Worm (Caenorhabditis elegans) whole organism, L4 larva: Measurements from ENCODE around the gene F13A7.1.

Experiments
- D1046.2 ChIP-seq: fragments of 200-800 bp; sonication (Bioruptor generic); IDR thresholded peaks from 2 replicates; pipeline ENCODE4 v1.3.6; 2022; ENCODE audit warnings: missing genetic modification characterization, missing compliant biosample characterization
- F10B5.3 ChIP-seq: sonication (generic microtip); optimal IDR thresholded peaks from 2 replicates; lab custom pipeline; 2016; ENCODE audit warnings: mild to moderate bottlenecking, missing genetic modification characterization, missing compliant biosample characterization
- R02D3.7 ChIP-seq: fragments of 150-350 bp; sonication (generic microtip); optimal IDR thresholded peaks from 3 replicates; lab custom pipeline; 2014; ENCODE audit warnings: missing biosample characterization, missing genetic modification characterization
- T26A8.4 ChIP-seq: fragments of 200-800 bp; sonication (Bioruptor generic); IDR thresholded peaks from 2 replicates; pipeline ENCODE4 v1.3.6; 2022; ENCODE audit warnings: missing genetic modification characterization, missing compliant biosample characterization
- Y105C5A.15 ChIP-seq: fragments of 200-800 bp; sonication (Bioruptor generic); IDR thresholded peaks from 2 replicates; pipeline ENCODE4 v1.3.6; 2022; ENCODE audit warnings: missing genetic modification characterization, missing compliant biosample characterization
- Y5F2A.4 ChIP-seq: fragments of 200-800 bp; sonication (Bioruptor generic); optimal IDR thresholded peaks from 2 replicates; lab custom pipeline; 2018; ENCODE audit warnings: mild to moderate bottlenecking, missing genetic modification characterization, missing compliant biosample characterization
- Y75B8A.6 ChIP-seq: fragments of 200-800 bp; sonication (Bioruptor generic); IDR thresholded peaks from 2 replicates; pipeline ENCODE4 v1.3.6; 2022; ENCODE audit warnings: missing genetic modification reagents, missing genetic modification characterization, missing compliant biosample characterization
- ZK546.5 ChIP-seq, 2 experiments: sonication (generic microtip); optimal IDR thresholded peaks; 2 replicates each; lab custom pipeline; 2017; ENCODE audit warnings: missing biosample characterization in 2 of 2, missing genetic modification characterization in 2 of 2
- aha-1 ChIP-seq: fragments of 150-350 bp; peaks from one replicate; lab custom pipeline; 2014; ENCODE audit warnings: missing biosample characterization, missing genetic modification characterization
- ama-1 ChIP-seq: fragments of 150-350 bp; optimal IDR thresholded peaks from 2 replicates; lab custom pipeline; 2014; ENCODE audit warnings: inconsistent platforms, mixed read lengths
- ceh-20 ChIP-seq: fragments of 200-800 bp; sonication (Bioruptor generic); IDR thresholded peaks from 2 replicates; pipeline ENCODE4 v1.3.6; 2022; ENCODE audit warnings: missing genetic modification reagents, missing genetic modification characterization, missing compliant biosample characterization
- ceh-44 ChIP-seq: fragments of 200-800 bp; sonication (Bioruptor generic); IDR thresholded peaks from 2 replicates; pipeline ENCODE4 v1.3.6; 2022; ENCODE audit warnings: missing genetic modification reagents, missing genetic modification characterization, missing compliant biosample characterization
- ceh-82 ChIP-seq: sonication (generic microtip); optimal IDR thresholded peaks from 2 replicates; lab custom pipeline; 2017; ENCODE audit warnings: missing biosample characterization, missing genetic modification characterization
- ctbp-1 ChIP-seq: fragments of 200-800 bp; sonication (Bioruptor generic); IDR thresholded peaks from 2 replicates; pipeline ENCODE4 v1.3.6; 2022; ENCODE audit warnings: missing genetic modification reagents, missing genetic modification characterization, missing compliant biosample characterization
- daf-12 ChIP-seq: fragments of 150-350 bp; optimal IDR thresholded peaks from 2 replicates; lab custom pipeline; 2014; ENCODE audit warnings: missing biosample characterization, missing genetic modification reagents, missing genetic modification characterization
- dmd-9 ChIP-seq: fragments of 200-800 bp; sonication (Bioruptor generic); IDR thresholded peaks from 2 replicates; pipeline ENCODE4 v1.3.6; 2022; ENCODE audit warnings: missing genetic modification reagents, missing genetic modification characterization, missing compliant biosample characterization
- dpl-1 ChIP-seq: fragments of 150-350 bp; optimal IDR thresholded peaks from 2 replicates; lab custom pipeline; 2014; ENCODE audit warnings: missing biosample characterization, missing genetic modification reagents, missing genetic modification characterization
- duxl-1 ChIP-seq: sonication (generic microtip); optimal IDR thresholded peaks from 2 replicates; lab custom pipeline; 2016; ENCODE audit warnings: mild to moderate bottlenecking, missing genetic modification characterization, moderate library complexity, missing compliant biosample characterization; ENCODE audit not compliant: poor library complexity
- dve-1 ChIP-seq: sonication (generic microtip); optimal IDR thresholded peaks from 2 replicates; lab custom pipeline; 2017; ENCODE audit warnings: antibody characterized with exemption, mild to moderate bottlenecking, missing genetic modification characterization, missing compliant biosample characterization; ENCODE audit not compliant: insufficient read depth
- fkh-10 ChIP-seq: fragments of 150-350 bp; optimal IDR thresholded peaks from 2 replicates; lab custom pipeline; 2014; ENCODE audit warnings: missing biosample characterization, missing genetic modification reagents, missing genetic modification characterization
- gei-8 ChIP-seq: fragments of 200-800 bp; sonication (Bioruptor generic); optimal IDR thresholded peaks from 2 replicates; lab custom pipeline; 2018; ENCODE audit warnings: mild to moderate bottlenecking, missing genetic modification characterization, missing compliant biosample characterization
- hlh-11 ChIP-seq: fragments of 200-800 bp; sonication (Bioruptor generic); optimal IDR thresholded peaks from 2 replicates; lab custom pipeline; 2018; ENCODE audit warnings: mild to moderate bottlenecking, missing genetic modification characterization, missing compliant biosample characterization
- hlh-30 ChIP-seq: sonication (generic microtip); optimal IDR thresholded peaks from 2 replicates; lab custom pipeline; 2017; ENCODE audit warnings: antibody characterized with exemption, mild to moderate bottlenecking, missing genetic modification characterization, missing compliant biosample characterization; ENCODE audit not compliant: insufficient read depth
- hmg-1.1 ChIP-seq: fragments of 200-800 bp; sonication (Bioruptor generic); IDR thresholded peaks from 2 replicates; pipeline ENCODE4 v1.3.6; 2022; ENCODE audit warnings: missing genetic modification reagents, missing genetic modification characterization, missing compliant biosample characterization
- jun-1 ChIP-seq: fragments of 150-350 bp; optimal IDR thresholded peaks from 2 replicates; lab custom pipeline; 2014; ENCODE audit warnings: missing biosample characterization, missing genetic modification reagents, missing genetic modification characterization
- lim-7 ChIP-seq: fragments of 200-800 bp; sonication (Bioruptor generic); IDR thresholded peaks from 2 replicates; pipeline ENCODE4 v1.3.6; 2022; ENCODE audit warnings: missing genetic modification characterization, missing compliant biosample characterization
- lin-38 ChIP-seq: fragments of 200-800 bp; sonication (Bioruptor generic); IDR thresholded peaks from 2 replicates; pipeline ENCODE4 v1.3.6; 2022; ENCODE audit warnings: missing genetic modification reagents, missing genetic modification characterization, missing compliant biosample characterization
- lin-39 ChIP-seq: fragments of 150-350 bp; optimal IDR thresholded peaks from 2 replicates; lab custom pipeline; 2014; ENCODE audit warnings: missing biosample characterization, missing genetic modification reagents, missing genetic modification characterization
- madf-9 ChIP-seq: fragments of 200-800 bp; sonication (Bioruptor generic); conservative IDR thresholded peaks from 2 replicates; pipeline ENCODE4 v1.3.6; 2022; ENCODE audit warnings: missing genetic modification reagents, missing genetic modification characterization, missing compliant biosample characterization
- mdl-1 ChIP-seq, 2 experiments: fragments of 150-350 bp in 1 of 2; sonication (generic microtip) in 1 of 2; optimal IDR thresholded peaks; 2 replicates each; lab custom pipeline; 2014 to 2017; ENCODE audit warnings: missing biosample characterization in 2 of 2, missing genetic modification characterization in 2 of 2
- mdt-29 ChIP-seq: fragments of 200-800 bp; sonication (Bioruptor generic); IDR thresholded peaks from 2 replicates; pipeline ENCODE4 v1.3.6; 2022; ENCODE audit warnings: missing genetic modification reagents, missing genetic modification characterization, missing compliant biosample characterization
- mes-2 ChIP-seq: sonication (generic microtip); optimal IDR thresholded peaks from 2 replicates; lab custom pipeline; 2016; ENCODE audit warnings: missing genotype, mild to moderate bottlenecking, missing genetic modification characterization, missing compliant biosample characterization; ENCODE audit not compliant: poor library complexity, severe bottlenecking
- mxl-2 ChIP-seq: fragments of 200-800 bp; sonication (Bioruptor generic); conservative IDR thresholded peaks from 2 replicates; pipeline ENCODE4 v1.3.6; 2022; ENCODE audit warnings: missing genetic modification reagents, missing genetic modification characterization, missing compliant biosample characterization
- nhr-11 ChIP-seq: fragments of 150-350 bp; optimal IDR thresholded peaks from 2 replicates; lab custom pipeline; 2014; ENCODE audit warnings: missing biosample characterization, missing genetic modification characterization
- nhr-111 ChIP-seq: fragments of 200-800 bp; sonication (Bioruptor generic); optimal IDR thresholded peaks from 2 replicates; lab custom pipeline; 2018; ENCODE audit warnings: mild to moderate bottlenecking, missing genetic modification characterization, missing compliant biosample characterization
- nhr-42 ChIP-seq: fragments of 200-800 bp; sonication (Bioruptor generic); IDR thresholded peaks from 2 replicates; pipeline ENCODE4 v1.3.6; 2022; ENCODE audit warnings: missing genetic modification characterization, missing compliant biosample characterization
- nhr-48 ChIP-seq: sonication (generic microtip); optimal IDR thresholded peaks from 2 replicates; lab custom pipeline; 2016; ENCODE audit warnings: mild to moderate bottlenecking, missing genetic modification characterization, missing compliant biosample characterization
- php-3 ChIP-seq: fragments of 200-800 bp; sonication (Bioruptor generic); IDR thresholded peaks from 2 replicates; pipeline ENCODE4 v1.3.6; 2022; ENCODE audit warnings: missing genetic modification reagents, missing genetic modification characterization, missing compliant biosample characterization
- saeg-2 ChIP-seq: fragments of 200-800 bp; sonication (Bioruptor generic); IDR thresholded peaks from 2 replicates; pipeline ENCODE4 v1.3.6; 2022; ENCODE audit warnings: missing genetic modification reagents, missing genetic modification characterization, missing compliant biosample characterization
- skn-1 ChIP-seq: fragments of 150-350 bp; optimal IDR thresholded peaks from 2 replicates; lab custom pipeline; 2014; ENCODE audit warnings: missing biosample characterization, missing genetic modification characterization
- spr-1 ChIP-seq: sonication (generic microtip); optimal IDR thresholded peaks from 2 replicates; lab custom pipeline; 2016; ENCODE audit warnings: mild to moderate bottlenecking, missing genetic modification characterization, missing compliant biosample characterization
- spr-3 ChIP-seq: fragments of 200-800 bp; sonication (Bioruptor generic); optimal IDR thresholded peaks from 2 replicates; lab custom pipeline; 2018; ENCODE audit warnings: mild to moderate bottlenecking, missing genetic modification characterization, missing compliant biosample characterization
- tra-1 ChIP-seq: fragments of 200-800 bp; sonication (Bioruptor generic); IDR thresholded peaks from 2 replicates; pipeline ENCODE4 v1.3.6; 2022; ENCODE audit warnings: missing genetic modification reagents, missing genetic modification characterization, missing compliant biosample characterization
- unc-62 ChIP-seq, 3 experiments: fragments of 150-350 bp in 1 of 3; sonication (generic microtip); optimal IDR thresholded peaks in 2 of 3; peaks in 1 of 3; 1 replicate in 1 of 3; 2 replicates in 2 of 3; lab custom pipeline; 2014 to 2017; ENCODE audit warnings: missing biosample characterization in 3 of 3, missing genetic modification characterization in 3 of 3, missing genetic modification reagents in 3 of 3, missing genotype in 1 of 3
- zfp-2 ChIP-seq: sonication (generic microtip); optimal IDR thresholded peaks from 2 replicates; lab custom pipeline; 2016; ENCODE audit warnings: mild to moderate bottlenecking, missing genetic modification characterization, missing compliant biosample characterization
- zfp-3 ChIP-seq: fragments of 200-800 bp; sonication (Bioruptor generic); conservative IDR thresholded peaks from 2 replicates; pipeline ENCODE4 v1.3.6; 2022; ENCODE audit warnings: missing genetic modification reagents, missing genetic modification characterization, missing compliant biosample characterization
- zip-2 ChIP-seq: fragments of 150-350 bp; optimal IDR thresholded peaks from 2 replicates; lab custom pipeline; 2014; ENCODE audit warnings: missing biosample characterization, missing genetic modification characterization
- ztf-11 ChIP-seq: fragments of 150-350 bp; optimal IDR thresholded peaks from 2 replicates; lab custom pipeline; 2014; ENCODE audit warnings: missing biosample characterization, missing genetic modification characterization

F13A7.1 gene

ce11 chrV:16370039-16370438, 7.7 kb downstream of the F13A7.1 start (continued):
- TF ChIP-seq php-3 (peak; percentile 80), duxl-1 (tag; lab: Kevin White, UChicago) (peak; percentile 74), zip-2 (tag; lab: Kevin White, UChicago) (peak; percentile 1), lim-7 (peak; percentile 90), unc-62 (GFP tag; optimal IDR thresholded peaks at IDR 0.05 in 1 of 2; lab: Kevin White, UChicago) (peak in 1 of 2 experiments; percentile 97), unc-62 (tag; optimal IDR thresholded peaks at IDR 0.05; lab: Kevin White, UChicago) (no peak), dmd-9 (GFP tag; lab: Robert Waterston, UW) (peak; percentile 75), hmg-1.1 (peak; percentile 91), ceh-82 (tag; lab: Kevin White, UChicago) (no peak), dpl-1 (peak; percentile 48), jun-1 (tag; lab: Kevin White, UChicago) (peak; percentile 65), ztf-11 (tag; lab: Kevin White, UChicago) (no peak), nhr-48 (tag; lab: Kevin White, UChicago) (peak; percentile 74), mdl-1 (tag; optimal IDR thresholded peaks at IDR 0.05; lab: Kevin White, UChicago) (peak in 1 of 2 experiments; percentile 10), spr-3 (peak; percentile 83), saeg-2 (GFP tag; lab: Robert Waterston, UW) (no peak), ZK546.5 (tag; optimal IDR thresholded peaks at IDR 0.05; lab: Kevin White, UChicago) (no peak), Y105C5A.15 (GFP tag; lab: Robert Waterston, UW) (peak; percentile 83), spr-1 (tag; lab: Kevin White, UChicago) (peak; percentile 85), D1046.2 (GFP tag; lab: Robert Waterston, UW) (peak; percentile 91), zfp-3 (peak; percentile 62; the same call in 1 of the 2 replicates), ama-1 (lab: Kevin White, UChicago) (no peak), nhr-111 (peak; percentile 76), tra-1 (GFP tag; lab: Robert Waterston, UW) (peak; percentile 88), nhr-42 (GFP tag; lab: Robert Waterston, UW) (peak; percentile 84), mxl-2 (GFP tag; lab: Robert Waterston, UW) (peak; percentile 72; the same call in 1 of the 2 replicates), dve-1 (peak; percentile 78), madf-9 (GFP tag; lab: Robert Waterston, UW) (peak; percentile 75)

ce11 chrV:16368143-16368542, 9.6 kb downstream of the F13A7.1 start:
- TF ChIP-seq mes-2, result no peak
- TF ChIP-seq hmg-1.1, result no peak
- TF ChIP-seq ctbp-1 (GFP tag; lab: Robert Waterston, UW), result no peak
- TF ChIP-seq unc-62 (GFP tag; optimal IDR thresholded peaks at IDR 0.05 in 1 of 2; lab: Kevin White, UChicago), result no peak
- TF ChIP-seq unc-62 (tag; optimal IDR thresholded peaks at IDR 0.05; lab: Kevin White, UChicago), result no peak
- TF ChIP-seq lim-7, result no peak
- TF ChIP-seq nhr-11 (tag; lab: Kevin White, UChicago), result no peak
- TF ChIP-seq skn-1 (tag; lab: Kevin White, UChicago), result no peak
- TF ChIP-seq zfp-2 (tag; lab: Kevin White, UChicago), result no peak
- TF ChIP-seq aha-1 (tag; lab: Kevin White, UChicago), result no peak
- TF ChIP-seq hlh-30 (tag; lab: Kevin White, UChicago), result no peak
- TF ChIP-seq, all 104 proteins: peak for 0

- TF ChIP-seq nhr-11 (tag; lab: Kevin White, UChicago), result no peak
- peak; percentile 37 for TF ChIP-seq R02D3.7 (tag; lab: Kevin White, UChicago)
- peak; percentile 55 for TF ChIP-seq ama-1 (lab: Kevin White, UChicago)
- peak; percentile 25 for TF ChIP-seq F10B5.3 (tag; lab: Kevin White, UChicago)
- peak; percentile 58; the same call in 1 of the 2 replicates for TF ChIP-seq T26A8.4 (GFP tag; lab: Robert Waterston, UW)
- no peak for TF ChIP-seq ceh-20
- TF ChIP-seq spr-1 (tag; lab: Kevin White, UChicago), result no peak
- no peak for TF ChIP-seq Y5F2A.4 (GFP tag; lab: Kevin White, UChicago)
- TF ChIP-seq fkh-10 (GFP tag; lab: Kevin White, UChicago), result no peak
- TF ChIP-seq hlh-11 (tag; lab: Kevin White, UChicago), result no peak
- TF ChIP-seq jun-1 (tag; lab: Kevin White, UChicago), result no peak
- no peak for TF ChIP-seq daf-12 (tag; lab: Kevin White, UChicago)
- no peak for TF ChIP-seq Y75B8A.6 (GFP tag; lab: Robert Waterston, UW)
- TF ChIP-seq gei-8 (GFP tag; lab: Kevin White, UChicago), result no peak
- no peak for TF ChIP-seq lim-7
- TF ChIP-seq lin-39 (tag; lab: Kevin White, UChicago), result no peak
- no peak for TF ChIP-seq ceh-44 (GFP tag; lab: Robert Waterston, UW)
- 0 out of 2 replicates have a peak, but pooled peaks have one; percentile 29 for TF ChIP-seq mdt-29 (GFP tag; lab: Robert Waterston, UW)
- TF ChIP-seq lin-38 (GFP tag; lab: Robert Waterston, UW), result 0 out of 2 replicates have a peak, but pooled peaks have one; percentile 9
- peak; percentile 36 for TF ChIP-seq aha-1 (tag; lab: Kevin White, UChicago)
These were observed 10.2 kb downstream of the F13A7.1 start, which contains the start of gene W08G11.3 for ce11 chrV:16367575-16367974. Gene W08G11.3 (plus strand): TSS chrV:16367681.
